Fruit fly (Drosophila melanogaster) whole organism, adult: Measurements from ENCODE around the gene X11Lbeta.
A peak's percentile ranks its signal among the peaks of the same experiment; 100 is the strongest.

Source experiments
- CG12768 ChIP-seq: fragments of 200-800 bp; sonication (Bioruptor generic); optimal IDR thresholded peaks from 2 replicates; lab custom pipeline; 2017; ENCODE audit warnings: missing biosample characterization, missing genetic modification characterization, mild to moderate bottlenecking, moderate library complexity, missing genetic modification reagents
- CG7045 ChIP-seq: fragments of 200-800 bp; sonication (Bioruptor generic); optimal IDR thresholded peaks from 2 replicates; lab custom pipeline; 2017; ENCODE audit warnings: missing biosample characterization, mild to moderate bottlenecking, missing genetic modification characterization
- Clk ChIP-seq: fragments of 200-800 bp; sonication (Bioruptor generic); optimal IDR thresholded peaks from 2 replicates; lab custom pipeline; 2017; ENCODE audit warnings: missing biosample characterization, missing genetic modification characterization
- Crg-1 ChIP-seq: fragments of 200-800 bp; sonication (Bioruptor generic); optimal IDR thresholded peaks from 2 replicates; lab custom pipeline; 2016; ENCODE audit warnings: missing biosample characterization, missing genetic modification characterization
- Hr96 ChIP-seq: fragments of 200-800 bp; sonication (Bioruptor generic); optimal IDR thresholded peaks from 2 replicates; lab custom pipeline; 2016; ENCODE audit warnings: missing biosample characterization, missing genetic modification characterization
- bab1 ChIP-seq: fragments of 200-800 bp; sonication (Bioruptor generic); optimal IDR thresholded peaks from 3 replicates; lab custom pipeline; 2019; ENCODE audit warnings: missing biosample characterization, mild to moderate bottlenecking, missing genetic modification characterization, moderate library complexity
- kay ChIP-seq: fragments of 200-800 bp; sonication (Bioruptor generic); peaks from one replicate; lab custom pipeline; 2016; ENCODE audit warnings: missing biosample characterization, missing genetic modification characterization, borderline replicate concordance
- pad ChIP-seq: fragments of 200-800 bp; sonication (Bioruptor generic); optimal IDR thresholded peaks from 3 replicates; lab custom pipeline; 2017; ENCODE audit warnings: missing biosample characterization, missing genetic modification characterization, mild to moderate bottlenecking, moderate library complexity, missing genetic modification reagents

DNA sequence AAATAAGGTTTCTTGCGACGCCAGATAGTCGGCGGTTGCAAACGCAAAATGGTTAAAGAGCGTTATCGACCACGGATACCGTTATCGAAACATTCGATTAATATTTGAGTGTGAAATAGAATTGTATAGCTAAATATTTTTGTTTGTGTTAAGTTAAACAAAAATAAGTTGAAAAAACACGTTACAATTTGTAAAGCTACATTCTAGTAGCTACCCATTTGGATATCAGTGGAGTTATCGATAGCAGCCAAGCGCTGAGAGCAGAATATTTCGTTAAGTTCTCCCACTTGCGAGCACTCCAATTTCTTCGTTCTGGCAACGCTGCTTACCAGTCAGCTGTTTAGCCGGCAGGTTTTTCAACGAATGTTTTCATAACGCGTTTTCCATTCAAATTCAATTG lies 31.7 kb upstream of the X11Lbeta start, which contains the start of the genes Hmr and CG2124:
- TF ChIP-seq CG7045 (GFP tag; lab: Kevin White, UChicago), result no peak
- no peak for TF ChIP-seq Crg-1 (GFP tag; lab: Kevin White, UChicago)
- TF ChIP-seq kay (GFP tag; lab: Kevin White, UChicago), result no peak
- no peak for TF ChIP-seq Hr96 (GFP tag; lab: Kevin White, UChicago)
- no peak for TF ChIP-seq CG12768 (GFP tag; lab: Kevin White, UChicago)
- TF ChIP-seq pad (GFP tag; lab: Kevin White, UChicago), result no peak
- no peak for TF ChIP-seq Clk (GFP tag; lab: Kevin White, UChicago)
- peak; percentile 48 for TF ChIP-seq bab1
